Fruit fly (Drosophila melanogaster) whole organism, prepupa: ENCODE measurements around the gene CG43098.

Experiments
- Blimp-1 ChIP-seq: fragments of 200-800 bp; sonication (Bioruptor generic); optimal IDR thresholded peaks from 3 replicates; lab custom pipeline; 2017; ENCODE audit warnings: missing biosample characterization, missing genetic modification characterization, mild to moderate bottlenecking, moderate library complexity, missing genetic modification reagents
- CG10631 ChIP-seq: fragments of 200-800 bp; sonication (Bioruptor generic); optimal IDR thresholded peaks from 2 replicates; lab custom pipeline; 2016; ENCODE audit warnings: missing biosample characterization, missing genetic modification characterization
- CG10669 ChIP-seq: fragments of 200-800 bp; sonication (Bioruptor generic); optimal IDR thresholded peaks from 3 replicates; lab custom pipeline; 2018; ENCODE audit warnings: missing biosample characterization, mild to moderate bottlenecking, missing genetic modification characterization, moderate library complexity
- CG11294 ChIP-seq: fragments of 200-800 bp; sonication (Bioruptor generic); IDR thresholded peaks from 2 replicates; pipeline ENCODE4 v1.3.6; 2022; ENCODE audit warnings: missing biosample characterization, missing genetic modification characterization
- CG11762 ChIP-seq: fragments of 200-800 bp; sonication (Bioruptor generic); optimal IDR thresholded peaks from 3 replicates; lab custom pipeline; 2016; ENCODE audit warnings: missing biosample characterization, missing genetic modification characterization; ENCODE audit not compliant: insufficient read depth
- CG15336 ChIP-seq: fragments of 200-800 bp; sonication (Bioruptor generic); IDR thresholded peaks from 2 replicates; pipeline ENCODE4 v1.3.6; 2022; ENCODE audit warnings: missing biosample characterization, missing genetic modification characterization
- CG1621 ChIP-seq: fragments of 200-800 bp; sonication (Bioruptor generic); optimal IDR thresholded peaks from 3 replicates; lab custom pipeline; 2018; ENCODE audit warnings: missing biosample characterization, mild to moderate bottlenecking, missing genetic modification characterization
- CG16779 ChIP-seq: fragments of 200-800 bp; sonication (Bioruptor generic); optimal IDR thresholded peaks from 3 replicates; lab custom pipeline; 2017; ENCODE audit warnings: missing biosample characterization, mild to moderate bottlenecking, missing genetic modification characterization
- CG3032 ChIP-seq: fragments of 200-800 bp; optimal IDR thresholded peaks from 2 replicates; lab custom pipeline; 2019; ENCODE audit warnings: missing biosample characterization, mild to moderate bottlenecking, missing genetic modification characterization, moderate library complexity
- CG31627 ChIP-seq: fragments of 200-800 bp; sonication (Bioruptor generic); optimal IDR thresholded peaks from 3 replicates; lab custom pipeline; 2016; ENCODE audit warnings: missing biosample characterization, missing genetic modification characterization
- CG32006 ChIP-seq: fragments of 200-800 bp; sonication (Bioruptor generic); optimal IDR thresholded peaks from 3 replicates; lab custom pipeline; 2017; ENCODE audit warnings: missing biosample characterization, mild to moderate bottlenecking, missing genetic modification characterization
- CG3919 ChIP-seq: fragments of 200-800 bp; sonication (Bioruptor generic); optimal IDR thresholded peaks from 3 replicates; lab custom pipeline; 2016; ENCODE audit warnings: missing biosample characterization, missing genetic modification characterization
- CG6163 ChIP-seq: fragments of 200-800 bp; sonication (Bioruptor generic); IDR thresholded peaks from 3 replicates; pipeline ENCODE4 v1.3.6; 2022; ENCODE audit warnings: missing biosample characterization, missing genetic modification characterization
- CG6276 ChIP-seq: fragments of 200-800 bp; sonication (Bioruptor generic); optimal IDR thresholded peaks from 2 replicates; lab custom pipeline; 2017; ENCODE audit warnings: missing biosample characterization, mild to moderate bottlenecking, missing genetic modification characterization
- CG6792 ChIP-seq: fragments of 200-800 bp; sonication (Bioruptor generic); optimal IDR thresholded peaks from 3 replicates; lab custom pipeline; 2016; ENCODE audit warnings: missing biosample characterization, missing genetic modification characterization
- CG6808 ChIP-seq: fragments of 200-800 bp; sonication (Bioruptor generic); optimal IDR thresholded peaks from 3 replicates; lab custom pipeline; 2017; ENCODE audit warnings: missing biosample characterization, missing genetic modification characterization, mild to moderate bottlenecking, moderate library complexity, missing genetic modification reagents
- CG7368 ChIP-seq: fragments of 200-800 bp; sonication (Bioruptor generic); optimal IDR thresholded peaks from 3 replicates; lab custom pipeline; 2016; ENCODE audit warnings: missing biosample characterization, missing genetic modification characterization
- CG8119 ChIP-seq: fragments of 200-800 bp; sonication (Bioruptor generic); IDR thresholded peaks from 3 replicates; pipeline ENCODE4 v1.3.6; 2022; ENCODE audit warnings: missing biosample characterization, missing genetic modification characterization
- CG9139 ChIP-seq: fragments of 200-800 bp; sonication (Bioruptor generic); optimal IDR thresholded peaks from 3 replicates; lab custom pipeline; 2017; ENCODE audit warnings: missing biosample characterization, mild to moderate bottlenecking, missing genetic modification characterization
- Eip78C ChIP-seq: fragments of 200-800 bp; sonication (Bioruptor generic); peaks from one replicate; lab custom pipeline; 2016; ENCODE audit warnings: missing biosample characterization, missing genetic modification characterization
- Eip93F ChIP-seq: fragments of 200-800 bp; sonication (Bioruptor generic); optimal IDR thresholded peaks from 2 replicates; lab custom pipeline; 2016; ENCODE audit warnings: missing biosample characterization, mild to moderate bottlenecking, missing genetic modification characterization
- Ets96B ChIP-seq: fragments of 200-800 bp; optimal IDR thresholded peaks from 2 replicates; lab custom pipeline; 2019; ENCODE audit warnings: missing biosample characterization, mild to moderate bottlenecking, missing genetic modification characterization, moderate library complexity
- Gug ChIP-seq: fragments of 200-800 bp; sonication (Bioruptor generic); IDR thresholded peaks from 2 replicates; pipeline ENCODE4 v1.3.6; 2022; ENCODE audit warnings: missing biosample characterization, missing genetic modification characterization
- Hr38 ChIP-seq: sonication (Bioruptor generic); optimal IDR thresholded peaks from 2 replicates; lab custom pipeline; 2016; ENCODE audit warnings: missing biosample characterization, missing genetic modification characterization
- Hr39 ChIP-seq: fragments of 200-800 bp; sonication (Bioruptor generic); optimal IDR thresholded peaks from 2 replicates; lab custom pipeline; 2016; ENCODE audit warnings: missing biosample characterization, missing genetic modification characterization
- Hr4 ChIP-seq: fragments of 200-800 bp; sonication (Bioruptor generic); optimal IDR thresholded peaks from 3 replicates; lab custom pipeline; 2016; ENCODE audit warnings: missing biosample characterization, missing genetic modification characterization
- Lpt ChIP-seq: fragments of 200-800 bp; sonication (Bioruptor generic); optimal IDR thresholded peaks from 3 replicates; lab custom pipeline; 2016; ENCODE audit warnings: missing biosample characterization, missing genetic modification characterization
- Met ChIP-seq: fragments of 200-800 bp; sonication (Bioruptor generic); optimal IDR thresholded peaks from 3 replicates; lab custom pipeline; 2016; ENCODE audit warnings: missing biosample characterization, missing genetic modification characterization
- OdsH ChIP-seq: fragments of 200-800 bp; sonication (Bioruptor generic); optimal IDR thresholded peaks from 3 replicates; lab custom pipeline; 2016; ENCODE audit warnings: missing biosample characterization, missing genetic modification characterization
- Sox102F ChIP-seq: fragments of 200-800 bp; sonication (Bioruptor generic); optimal IDR thresholded peaks from 2 replicates; lab custom pipeline; 2016; ENCODE audit warnings: missing biosample characterization, mild to moderate bottlenecking, missing genetic modification characterization
- Sox14 ChIP-seq: fragments of 200-800 bp; sonication (Bioruptor generic); optimal IDR thresholded peaks from 3 replicates; lab custom pipeline; 2016; ENCODE audit warnings: missing biosample characterization, missing genetic modification characterization
- Sox15 ChIP-seq: fragments of 200-800 bp; sonication (Bioruptor generic); optimal IDR thresholded peaks from 3 replicates; lab custom pipeline; 2016; ENCODE audit warnings: missing biosample characterization, missing genetic modification characterization
- achi ChIP-seq: fragments of 200-800 bp; sonication (Bioruptor generic); optimal IDR thresholded peaks from 3 replicates; lab custom pipeline; 2016; ENCODE audit warnings: missing biosample characterization, missing genetic modification characterization
- acj6 ChIP-seq: fragments of 200-800 bp; sonication (Bioruptor generic); optimal IDR thresholded peaks from 3 replicates; lab custom pipeline; 2016; ENCODE audit warnings: missing biosample characterization, missing genetic modification characterization
- cyc ChIP-seq: fragments of 200-800 bp; sonication (Bioruptor generic); optimal IDR thresholded peaks from 3 replicates; lab custom pipeline; 2016; ENCODE audit warnings: missing biosample characterization, missing genetic modification characterization
- dsx ChIP-seq: fragments of 200-800 bp; optimal IDR thresholded peaks from 3 replicates; lab custom pipeline; 2019; ENCODE audit warnings: missing biosample characterization, mild to moderate bottlenecking, missing genetic modification characterization, moderate library complexity; ENCODE audit not compliant: poor library complexity, severe bottlenecking
- eg ChIP-seq: fragments of 200-800 bp; sonication (Bioruptor generic); IDR thresholded peaks from 3 replicates; pipeline ENCODE4 v1.3.6; 2022; ENCODE audit warnings: missing biosample characterization, missing genetic modification characterization
- esn ChIP-seq: fragments of 200-800 bp; sonication (Bioruptor generic); optimal IDR thresholded peaks from 2 replicates; lab custom pipeline; 2016; ENCODE audit warnings: missing biosample characterization, mild to moderate bottlenecking, missing genetic modification characterization, moderate library complexity
- fkh ChIP-seq: fragments of 200-800 bp; sonication (Bioruptor generic); optimal IDR thresholded peaks from 3 replicates; lab custom pipeline; 2017; ENCODE audit warnings: missing biosample characterization, mild to moderate bottlenecking, missing genetic modification characterization, moderate library complexity
- lz ChIP-seq: fragments of 200-800 bp; sonication (Bioruptor generic); optimal IDR thresholded peaks from 3 replicates; lab custom pipeline; 2016; ENCODE audit warnings: missing biosample characterization, missing genetic modification characterization
- net ChIP-seq: fragments of 200-800 bp; sonication (Bioruptor generic); optimal IDR thresholded peaks from 3 replicates; lab custom pipeline; 2016; ENCODE audit warnings: missing biosample characterization, missing genetic modification characterization
- pdm3 ChIP-seq: fragments of 200-800 bp; sonication (Bioruptor generic); optimal IDR thresholded peaks from 3 replicates; lab custom pipeline; 2016; ENCODE audit warnings: missing biosample characterization, missing genetic modification characterization
- salr ChIP-seq, 2 experiments: fragments of 200-800 bp; sonication (Bioruptor generic); optimal IDR thresholded peaks; 3 replicates each; lab custom pipeline; 2016 to 2018; ENCODE audit warnings: missing biosample characterization in 2 of 2, missing genetic modification characterization in 2 of 2, mild to moderate bottlenecking in 1 of 2
- spab ChIP-seq: fragments of 200-800 bp; sonication (Bioruptor generic); optimal IDR thresholded peaks from 2 replicates; lab custom pipeline; 2017; ENCODE audit warnings: missing biosample characterization, mild to moderate bottlenecking, missing genetic modification characterization, missing genetic modification reagents
- ss ChIP-seq, 2 experiments: fragments of 200-800 bp; sonication (Bioruptor generic); optimal IDR thresholded peaks; 2 replicates in 1 of 2; 3 replicates in 1 of 2; lab custom pipeline; 2017 to 2018; ENCODE audit warnings: mild to moderate bottlenecking in 2 of 2, missing biosample characterization in 2 of 2, missing genetic modification characterization in 2 of 2, moderate library complexity in 1 of 2
- topi ChIP-seq: fragments of 200-800 bp; sonication (Bioruptor generic); optimal IDR thresholded peaks from 3 replicates; lab custom pipeline; 2016; ENCODE audit warnings: missing biosample characterization, missing genetic modification characterization
- vri ChIP-seq: fragments of 200-800 bp; sonication (Bioruptor generic); optimal IDR thresholded peaks from 3 replicates; lab custom pipeline; 2016; ENCODE audit warnings: missing biosample characterization, mild to moderate bottlenecking, missing genetic modification characterization

The CG43098 gene

dm6 chr3L:3686274-3686673 lies 27.4 kb downstream of the CG43098 start:
- TF ChIP-seq CG3919 (GFP tag; lab: Kevin White, UChicago) (no peak), Eip78C (peak; percentile 17), Hr38 (GFP tag; lab: Kevin White, UChicago) (no peak), lz (GFP tag; lab: Kevin White, UChicago) (peak; percentile 22), OdsH (peak; percentile 12), CG11294 (GFP tag; lab: Robert Waterston, UW) (0 out of 2 replicates have a peak, but pooled peaks have one; percentile 8), CG9139 (GFP tag; lab: Kevin White, UChicago) (no peak), Blimp-1 (GFP tag; lab: Kevin White, UChicago) (no peak), dsx (no peak), CG31627 (GFP tag; lab: Kevin White, UChicago) (peak; percentile 6), CG7368 (no peak), pdm3 (GFP tag; lab: Kevin White, UChicago) (no peak), Gug (GFP tag; lab: Robert Waterston, UW) (0 out of 2 replicates have a peak, but pooled peaks have one; percentile 12), Ets96B (tag; lab: Kevin White, UChicago) (no peak), CG15336 (GFP tag; lab: Robert Waterston, UW) (peak; percentile 50), CG32006 (GFP tag; lab: Kevin White, UChicago) (peak; percentile 31), achi (peak; percentile 2), acj6 (GFP tag; lab: Kevin White, UChicago) (peak; percentile 6), Hr39 (peak; percentile 6), vri (no peak), CG11762 (GFP tag; lab: Kevin White, UChicago) (no peak), Met (GFP tag; lab: Kevin White, UChicago) (no peak), cyc (no peak), CG6163 (GFP tag; lab: Robert Waterston, UW) (peak; percentile 47; the same call in 1 of the 3 replicates), fkh (GFP tag; lab: Kevin White, UChicago) (no peak), esn (GFP tag; lab: Kevin White, UChicago) (peak; percentile 10), ss (GFP tag; optimal IDR thresholded peaks at IDR 0.05; lab: Kevin White, UChicago) (no peak), topi (GFP tag; lab: Kevin White, UChicago) (peak; percentile 24), eg (GFP tag; lab: Robert Waterston, UW) (0 out of 3 replicates have a peak, but pooled peaks have one; percentile 52), CG10669 (GFP tag; lab: Kevin White, UChicago) (no peak), CG8119 (GFP tag; lab: Robert Waterston, UW) (no peak)

- TF ChIP-seq pdm3 (GFP tag; lab: Kevin White, UChicago) (peak; percentile 12), CG15336 (GFP tag; lab: Robert Waterston, UW) (peak; percentile 54), Hr4 (GFP tag; lab: Kevin White, UChicago) (peak; percentile 53), Met (GFP tag; lab: Kevin White, UChicago) (no peak), ss (GFP tag; optimal IDR thresholded peaks at IDR 0.05; lab: Kevin White, UChicago) (peak in 1 of 2 experiments; percentile 26), CG16779 (no peak), CG10669 (GFP tag; lab: Kevin White, UChicago) (peak; percentile 49), spab (peak; percentile 29), Eip78C (peak; percentile 79), Hr39 (no peak), Hr38 (GFP tag; lab: Kevin White, UChicago) (no peak), CG6276 (GFP tag; lab: Kevin White, UChicago) (peak; percentile 26), salr (GFP tag; optimal IDR thresholded peaks at IDR 0.05; lab: Kevin White, UChicago) (peak in 1 of 2 experiments; percentile 16), esn (GFP tag; lab: Kevin White, UChicago) (no peak), cyc (no peak), dsx (no peak), OdsH (peak; percentile 24), net (peak; percentile 26), Sox15 (GFP tag; lab: Kevin White, UChicago) (no peak), CG3032 (tag; lab: Kevin White, UChicago) (peak; percentile 24), CG31627 (GFP tag; lab: Kevin White, UChicago) (no peak), Sox102F (GFP tag; lab: Kevin White, UChicago) (no peak), CG6808 (GFP tag; lab: Kevin White, UChicago) (peak; percentile 52), Eip93F (GFP tag; lab: Kevin White, UChicago) (no peak), CG32006 (GFP tag; lab: Kevin White, UChicago) (peak; percentile 56), Lpt (GFP tag; lab: Kevin White, UChicago) (no peak), Ets96B (tag; lab: Kevin White, UChicago) (peak; percentile 45), CG11294 (GFP tag; lab: Robert Waterston, UW) (0 out of 2 replicates have a peak, but pooled peaks have one; percentile 9), CG1621 (peak; percentile 9), Sox14 (peak; percentile 27), CG10631 (GFP tag; lab: Kevin White, UChicago) (peak; percentile 10), CG6792 (GFP tag; lab: Kevin White, UChicago) (peak; percentile 10), CG3919 (GFP tag; lab: Kevin White, UChicago) (peak; percentile 6), eg (GFP tag; lab: Robert Waterston, UW) (peak; percentile 47; the same call in 2 of the 3 replicates)
Observed at dm6 chr3L:3690085-3690484, 31.2 kb downstream of the CG43098 start.
